Worm (Caenorhabditis elegans) whole organism, L2 larva: Measurements from ENCODE around the gene srv-1.

ENCODE experiments used
- R02D3.7 ChIP-seq: fragments of 150-350 bp; optimal IDR thresholded peaks from 2 replicates; lab custom pipeline; 2014; ENCODE audit warnings: missing biosample characterization, missing genetic modification characterization
- alr-1 ChIP-seq: fragments of 150-350 bp; optimal IDR thresholded peaks from 2 replicates; lab custom pipeline; 2014; ENCODE audit warnings: missing biosample characterization, missing genetic modification characterization
- ama-1 ChIP-seq: fragments of 150-350 bp; optimal IDR thresholded peaks from 2 replicates; lab custom pipeline; 2018; ENCODE audit warnings: inconsistent platforms
- ceh-16 ChIP-seq: fragments of 150-350 bp; optimal IDR thresholded peaks from 2 replicates; lab custom pipeline; 2014; ENCODE audit warnings: missing biosample characterization, missing genetic modification characterization
- dmd-4 ChIP-seq: sonication (generic microtip); optimal IDR thresholded peaks from 2 replicates; lab custom pipeline; 2017; ENCODE audit warnings: missing biosample characterization, missing genetic modification characterization
- egl-27 ChIP-seq: sonication (generic microtip); optimal IDR thresholded peaks from 3 replicates; lab custom pipeline; 2017; ENCODE audit warnings: missing biosample characterization, missing genetic modification reagents, missing genetic modification characterization
- elt-1 ChIP-seq: fragments of 150-350 bp; optimal IDR thresholded peaks from 2 replicates; lab custom pipeline; 2014; ENCODE audit warnings: missing biosample characterization, missing genetic modification characterization
- elt-3 ChIP-seq: sonication (generic microtip); optimal IDR thresholded peaks from 2 replicates; lab custom pipeline; 2017; ENCODE audit warnings: missing biosample characterization, missing genetic modification characterization
- fos-1 ChIP-seq: fragments of 150-350 bp; optimal IDR thresholded peaks from 2 replicates; lab custom pipeline; 2014; ENCODE audit warnings: missing biosample characterization, missing genetic modification characterization
- mdl-1 ChIP-seq, 2 experiments: fragments of 150-350 bp in 1 of 2; sonication (generic microtip) in 1 of 2; optimal IDR thresholded peaks; 2 replicates each; lab custom pipeline; 2017; ENCODE audit warnings: missing biosample characterization in 2 of 2, missing genetic modification characterization in 2 of 2
- snpc-4 ChIP-seq: fragments of 150-350 bp; optimal IDR thresholded peaks from 2 replicates; lab custom pipeline; 2014; ENCODE audit warnings: missing biosample characterization, missing genetic modification characterization
- unc-39 ChIP-seq: fragments of 150-350 bp; optimal IDR thresholded peaks from 2 replicates; lab custom pipeline; 2014; ENCODE audit warnings: missing biosample characterization, missing genetic modification characterization
- unc-62 ChIP-seq: fragments of 150-350 bp; optimal IDR thresholded peaks from 2 replicates; lab custom pipeline; 2014; ENCODE audit warnings: missing biosample characterization, missing genetic modification reagents, missing genetic modification characterization

DNA sequence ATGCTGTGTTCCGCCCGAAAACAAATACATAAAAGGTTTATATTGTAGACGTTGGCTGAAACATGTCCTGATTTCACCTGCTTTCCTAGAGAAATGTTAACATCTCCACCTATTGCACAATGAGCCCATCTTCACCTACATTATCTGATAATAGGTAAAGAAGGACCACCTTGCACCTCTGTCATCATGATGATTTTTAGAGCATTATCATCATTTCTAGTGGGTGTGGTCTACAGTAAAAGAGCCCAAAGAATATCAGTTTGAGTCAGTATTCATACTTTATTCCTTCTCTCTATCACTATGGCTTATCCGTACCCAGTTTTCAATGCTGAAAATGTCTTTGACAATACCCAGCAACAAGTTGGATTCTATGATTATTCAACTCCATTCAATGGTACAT lies 34.0 kb downstream of the srv-1 start, which contains the start of gene med-2:
- no peak for TF ChIP-seq snpc-4
- TF ChIP-seq alr-1: no peak
- TF ChIP-seq ceh-16: no peak
- no peak for TF ChIP-seq elt-1
- no peak for TF ChIP-seq elt-3 (tag; lab: Kevin White, UChicago)
- TF ChIP-seq egl-27 (tag; lab: Kevin White, UChicago): no peak
- TF ChIP-seq R02D3.7: no peak
- no peak for TF ChIP-seq fos-1 (tag; lab: Kevin White, UChicago)
- no peak for TF ChIP-seq mdl-1 (tag; optimal IDR thresholded peaks at IDR 0.05; lab: Kevin White, UChicago)
- TF ChIP-seq unc-39 (tag; lab: Kevin White, UChicago): no peak
- no peak for TF ChIP-seq ama-1 (lab: Kevin White, UChicago)
- no peak for TF ChIP-seq unc-62
- no peak for TF ChIP-seq dmd-4 (tag; lab: Kevin White, UChicago)
